Worm (Caenorhabditis elegans) whole organism, late embryonic: ENCODE results near the gene C34B4.2.

Source experiments
- C38D4.7 ChIP-seq: fragments of 200-800 bp; sonication (Bioruptor generic); optimal IDR thresholded peaks from 2 replicates; lab custom pipeline; 2018; ENCODE audit warnings: mild to moderate bottlenecking, missing genetic modification characterization, moderate library complexity, missing compliant biosample characterization
- K09A11.1 ChIP-seq: sonication (generic microtip); optimal IDR thresholded peaks from 2 replicates; lab custom pipeline; 2017; ENCODE audit warnings: antibody characterized with exemption, mild to moderate bottlenecking, missing genetic modification characterization, missing compliant biosample characterization; ENCODE audit not compliant: insufficient read depth
- T23F11.4 ChIP-seq: fragments of 200-800 bp; sonication (Bioruptor generic); optimal IDR thresholded peaks from 2 replicates; lab custom pipeline; 2018; ENCODE audit warnings: mild to moderate bottlenecking, missing genetic modification characterization, missing compliant biosample characterization
- Y22D7AL.16 ChIP-seq: sonication (generic microtip); optimal IDR thresholded peaks from 2 replicates; lab custom pipeline; 2016; ENCODE audit warnings: missing genetic modification characterization, missing compliant biosample characterization
- ama-1 ChIP-seq: fragments of 150-350 bp; optimal IDR thresholded peaks from 2 replicates; lab custom pipeline; 2014
- ceh-14 ChIP-seq: sonication (generic microtip); optimal IDR thresholded peaks from 2 replicates; lab custom pipeline; 2016; ENCODE audit warnings: missing genotype, missing genetic modification characterization, missing compliant biosample characterization
- ceh-18 ChIP-seq: sonication (generic microtip); optimal IDR thresholded peaks from 2 replicates; lab custom pipeline; 2016; ENCODE audit warnings: missing genetic modification characterization, missing compliant biosample characterization
- ceh-24 ChIP-seq: sonication (generic microtip); optimal IDR thresholded peaks from 2 replicates; lab custom pipeline; 2016; ENCODE audit warnings: mild to moderate bottlenecking, missing genetic modification characterization, missing compliant biosample characterization
- ceh-31 ChIP-seq: sonication (generic microtip); optimal IDR thresholded peaks from 2 replicates; lab custom pipeline; 2016; ENCODE audit warnings: missing genetic modification characterization, missing compliant biosample characterization
- che-1 ChIP-seq: sonication (generic microtip); optimal IDR thresholded peaks from 2 replicates; lab custom pipeline; 2016; ENCODE audit warnings: mild to moderate bottlenecking, missing genetic modification characterization, missing compliant biosample characterization
- dmd-4 ChIP-seq: sonication (generic microtip); optimal IDR thresholded peaks from 2 replicates; lab custom pipeline; 2016; ENCODE audit warnings: borderline replicate concordance, missing genetic modification characterization, missing compliant biosample characterization
- dve-1 ChIP-seq: sonication (generic microtip); optimal IDR thresholded peaks from 2 replicates; lab custom pipeline; 2017; ENCODE audit warnings: antibody characterized with exemption, mild to moderate bottlenecking, missing genetic modification characterization, missing compliant biosample characterization
- elt-2 ChIP-seq: sonication (generic microtip); optimal IDR thresholded peaks from 2 replicates; lab custom pipeline; 2016; ENCODE audit warnings: missing genetic modification reagents, missing genetic modification characterization, missing compliant biosample characterization
- elt-4 ChIP-seq: sonication (generic microtip); optimal IDR thresholded peaks from 2 replicates; lab custom pipeline; 2016; ENCODE audit warnings: missing genetic modification characterization, missing compliant biosample characterization
- ets-4 ChIP-seq: sonication (generic microtip); optimal IDR thresholded peaks from 2 replicates; lab custom pipeline; 2016; ENCODE audit warnings: missing genetic modification characterization, missing compliant biosample characterization
- eyg-1 ChIP-seq: sonication (generic microtip); optimal IDR thresholded peaks from 2 replicates; lab custom pipeline; 2016; ENCODE audit warnings: missing genotype, missing genetic modification characterization, missing compliant biosample characterization
- gmeb-2 ChIP-seq: sonication (generic microtip); optimal IDR thresholded peaks from 2 replicates; lab custom pipeline; 2016; ENCODE audit warnings: missing genetic modification characterization, inconsistent platforms, missing compliant biosample characterization
- hlh-8 ChIP-seq: sonication (generic microtip); optimal IDR thresholded peaks from 2 replicates; lab custom pipeline; 2016; ENCODE audit warnings: missing genotype, missing genetic modification characterization, missing compliant biosample characterization
- lim-6 ChIP-seq: sonication (generic microtip); optimal IDR thresholded peaks from 2 replicates; lab custom pipeline; 2016; ENCODE audit warnings: missing genetic modification characterization, missing compliant biosample characterization
- lin-11 ChIP-seq: fragments of 200-800 bp; sonication (Bioruptor generic); optimal IDR thresholded peaks from 2 replicates; lab custom pipeline; 2018; ENCODE audit warnings: mild to moderate bottlenecking, missing genetic modification characterization, missing compliant biosample characterization
- mec-3 ChIP-seq: sonication (generic microtip); optimal IDR thresholded peaks from 2 replicates; lab custom pipeline; 2016; ENCODE audit warnings: borderline replicate concordance, missing genetic modification characterization, missing compliant biosample characterization
- nfya-1 ChIP-seq: sonication (generic microtip); optimal IDR thresholded peaks from 2 replicates; lab custom pipeline; 2017; ENCODE audit warnings: missing genetic modification characterization, mild to moderate bottlenecking, missing compliant biosample characterization, antibody characterized with exemption, moderate library complexity
- nhr-11 ChIP-seq: fragments of 150-350 bp; optimal IDR thresholded peaks from 2 replicates; lab custom pipeline; 2014; ENCODE audit warnings: missing biosample characterization, missing genetic modification characterization
- npax-4 ChIP-seq: sonication (generic microtip); optimal IDR thresholded peaks from 2 replicates; lab custom pipeline; 2016; ENCODE audit warnings: missing genetic modification characterization, missing compliant biosample characterization
- pax-1 ChIP-seq: fragments of 150-350 bp; optimal IDR thresholded peaks from 2 replicates; lab custom pipeline; 2014; ENCODE audit warnings: missing biosample characterization, missing genetic modification characterization
- pha-2 ChIP-seq: sonication (generic microtip); optimal IDR thresholded peaks from 2 replicates; lab custom pipeline; 2017; ENCODE audit warnings: mild to moderate bottlenecking, missing genetic modification characterization, missing compliant biosample characterization
- sdc-2 ChIP-seq: sonication (generic microtip); optimal IDR thresholded peaks from 2 replicates; lab custom pipeline; 2016; ENCODE audit warnings: missing genotype, missing genetic modification characterization, missing compliant biosample characterization
- sox-2 ChIP-seq: fragments of 200-800 bp; sonication (Bioruptor generic); IDR thresholded peaks from 2 replicates; pipeline ENCODE4 v1.3.6; 2022; ENCODE audit warnings: missing genetic modification reagents, missing genetic modification characterization, missing compliant biosample characterization
- syd-9 ChIP-seq: sonication (generic microtip); optimal IDR thresholded peaks from 2 replicates; lab custom pipeline; 2016; ENCODE audit warnings: mild to moderate bottlenecking, missing genetic modification characterization, moderate library complexity, missing compliant biosample characterization
- tbx-2 ChIP-seq: sonication (generic microtip); optimal IDR thresholded peaks from 2 replicates; lab custom pipeline; 2016; ENCODE audit warnings: missing genetic modification characterization, missing compliant biosample characterization
- tbx-7 ChIP-seq: sonication (generic microtip); optimal IDR thresholded peaks from 2 replicates; lab custom pipeline; 2016; ENCODE audit warnings: missing genotype, missing genetic modification characterization, missing compliant biosample characterization
- unc-42 ChIP-seq: sonication (generic microtip); optimal IDR thresholded peaks from 2 replicates; lab custom pipeline; 2016; ENCODE audit warnings: missing genotype, missing genetic modification characterization, missing compliant biosample characterization
- unc-55 ChIP-seq: sonication (generic microtip); optimal IDR thresholded peaks from 2 replicates; lab custom pipeline; 2017; ENCODE audit warnings: missing biosample characterization, missing genetic modification reagents, missing genetic modification characterization
- zip-5 ChIP-seq: sonication (generic microtip); optimal IDR thresholded peaks from 2 replicates; lab custom pipeline; 2016; ENCODE audit warnings: missing genetic modification characterization, missing compliant biosample characterization
- ztf-16 ChIP-seq: sonication (generic microtip); optimal IDR thresholded peaks from 2 replicates; lab custom pipeline; 2017; ENCODE audit warnings: missing genetic modification characterization, missing compliant biosample characterization

C34B4.2 gene

ce11 chrV:13105840-13106429 is 23.1 kb downstream of the C34B4.2 start:
- TF ChIP-seq unc-42 (tag; lab: Kevin White, UChicago): peak; percentile 87
- no peak for TF ChIP-seq nhr-11 (tag; lab: Kevin White, UChicago)
- peak; percentile 29 for TF ChIP-seq elt-2
- no peak for TF ChIP-seq lin-11 (tag; lab: Kevin White, UChicago)
- peak; percentile 35 for TF ChIP-seq unc-55 (GFP tag; lab: Kevin White, UChicago)
- TF ChIP-seq mec-3 (tag; lab: Kevin White, UChicago): no peak

ce11 chrV:13111599-13112191 is 28.8 kb downstream of the C34B4.2 start:
- no peak for TF ChIP-seq T23F11.4 (GFP tag; lab: Kevin White, UChicago)
- no peak for TF ChIP-seq zip-5 (tag; lab: Kevin White, UChicago)
- TF ChIP-seq ceh-31 (tag; lab: Kevin White, UChicago): peak; percentile 2
- no peak for TF ChIP-seq gmeb-2 (tag; lab: Kevin White, UChicago)
- peak; percentile 59 for TF ChIP-seq unc-42 (tag; lab: Kevin White, UChicago)
- TF ChIP-seq npax-4: no peak
- no peak for TF ChIP-seq syd-9 (tag; lab: Kevin White, UChicago)
- TF ChIP-seq tbx-2: peak; percentile 5
- TF ChIP-seq Y22D7AL.16 (tag; lab: Kevin White, UChicago): no peak
- TF ChIP-seq ceh-14: peak; percentile 51
- TF ChIP-seq hlh-8 (tag; lab: Kevin White, UChicago): no peak
- TF ChIP-seq sdc-2 (tag; lab: Kevin White, UChicago): no peak
- TF ChIP-seq ets-4 (tag; lab: Kevin White, UChicago): no peak
- no peak for TF ChIP-seq dve-1 (tag; lab: Kevin White, UChicago)
- no peak for TF ChIP-seq elt-2
- TF ChIP-seq lim-6 (tag; lab: Kevin White, UChicago): peak; percentile 18
- no peak for TF ChIP-seq ceh-24 (tag; lab: Kevin White, UChicago)

ce11 chrV:13112937-13113497 is 30.2 kb downstream of the C34B4.2 start:
- TF ChIP-seq nfya-1 (tag; lab: Kevin White, UChicago) (no peak), C38D4.7 (GFP tag; lab: Kevin White, UChicago) (no peak), dmd-4 (tag; lab: Kevin White, UChicago) (no peak), ceh-18 (tag; lab: Kevin White, UChicago) (no peak), unc-42 (tag; lab: Kevin White, UChicago) (peak; percentile 83), pha-2 (no peak), ama-1 (lab: Kevin White, UChicago) (no peak)
- TF ChIP-seq, all 69 proteins: peak for 1

ce11 chrV:13114552-13115237 is 31.8 kb downstream of the C34B4.2 start:
- TF ChIP-seq unc-42 (tag; lab: Kevin White, UChicago) (peak; percentile 52), eyg-1 (tag; lab: Kevin White, UChicago) (no peak), K09A11.1 (tag; lab: Kevin White, UChicago) (no peak)

- no peak for TF ChIP-seq dmd-4 (tag; lab: Kevin White, UChicago)
- no peak for TF ChIP-seq dve-1 (tag; lab: Kevin White, UChicago)
- no peak for TF ChIP-seq ztf-16
- no peak for TF ChIP-seq che-1 (tag; lab: Kevin White, UChicago)
- TF ChIP-seq elt-4 (tag; lab: Kevin White, UChicago): no peak
- no peak for TF ChIP-seq tbx-7
- no peak for TF ChIP-seq sox-2 (GFP tag; lab: Robert Waterston, UW)
- TF ChIP-seq tbx-2: no peak
- no peak for TF ChIP-seq elt-2
- no peak for TF ChIP-seq K09A11.1 (tag; lab: Kevin White, UChicago)
- TF ChIP-seq ama-1 (lab: Kevin White, UChicago): no peak
- no peak for TF ChIP-seq pax-1 (tag; lab: Kevin White, UChicago)
Measured at ce11 chrV:13116114-13116603, 33.3 kb downstream of the C34B4.2 start, which contains the start of gene acly-2. Gene acly-2 (plus strand): TSS chrV:13116488.
